Fruit fly (Drosophila melanogaster) whole organism, wandering third instar larva: ENCODE data around the gene niki.

Source experiments
- Abd-B ChIP-seq: fragments of >200 bp; optimal IDR thresholded peaks from 2 replicates; lab custom pipeline; 2017; ENCODE audit warnings: missing biosample characterization, missing genetic modification characterization
- CrebA ChIP-seq: fragments of 200-800 bp; sonication (Bioruptor generic); optimal IDR thresholded peaks from 2 replicates; lab custom pipeline; 2016; ENCODE audit warnings: missing biosample characterization, mild to moderate bottlenecking, missing genetic modification characterization, borderline replicate concordance
- Dfd ChIP-seq: fragments of >200 bp; optimal IDR thresholded peaks from 2 replicates; lab custom pipeline; 2017; ENCODE audit warnings: missing biosample characterization, missing genetic modification characterization
- Hr83 ChIP-seq: fragments of 200-300 bp; sonication (Bioruptor generic); optimal IDR thresholded peaks from 2 replicates; lab custom pipeline; 2016; ENCODE audit warnings: missing biosample characterization, mild to moderate bottlenecking, missing genetic modification characterization, moderate library complexity; ENCODE audit not compliant: poor library complexity, severe bottlenecking
- Rel ChIP-seq, 2 experiments: fragments of 200-800 bp; sonication (Bioruptor generic) in 1 of 2; optimal IDR thresholded peaks; 2 replicates in 1 of 2; 3 replicates in 1 of 2; lab custom pipeline; 2016 to 2019; ENCODE audit warnings: mild to moderate bottlenecking in 2 of 2, missing biosample characterization in 2 of 2, missing genetic modification characterization in 2 of 2, moderate library complexity in 1 of 2
- br ChIP-seq: fragments of 200-800 bp; sonication (Bioruptor generic); optimal IDR thresholded peaks from 2 replicates; lab custom pipeline; 2016; ENCODE audit warnings: missing biosample characterization, missing genetic modification characterization
- brk ChIP-seq: fragments of 200-800 bp; sonication (Bioruptor generic); optimal IDR thresholded peaks from 2 replicates; lab custom pipeline; 2016; ENCODE audit warnings: missing biosample characterization, mild to moderate bottlenecking, missing genetic modification characterization
- dl ChIP-seq, 2 experiments: fragments of 175-275, 200-275 bp in 1 of 2; fragments of 200-275 bp in 1 of 2; sonication (Bioruptor generic); optimal IDR thresholded peaks; lab custom pipeline; 2018; ENCODE audit warnings: mild to moderate bottlenecking in 2 of 2, missing biosample characterization in 2 of 2, missing genetic modification characterization in 2 of 2, moderate library complexity in 2 of 2; ENCODE audit not compliant: partially characterized antibody in 2 of 2, insufficient read depth in 1 of 2
- fru ChIP-seq: fragments of 200-800 bp; sonication (Bioruptor generic); optimal IDR thresholded peaks from 3 replicates; lab custom pipeline; 2016; ENCODE audit warnings: missing biosample characterization, mild to moderate bottlenecking, missing genetic modification characterization
- h ChIP-seq: fragments of 200-800 bp; sonication (Bioruptor generic); optimal IDR thresholded peaks from 3 replicates; lab custom pipeline; 2016; ENCODE audit warnings: missing biosample characterization, mild to moderate bottlenecking, missing genetic modification characterization
- lola ChIP-seq: fragments of >200 bp; optimal IDR thresholded peaks from 2 replicates; lab custom pipeline; 2017; ENCODE audit warnings: missing biosample characterization, missing genetic modification characterization
- pan ChIP-seq: fragments of >200 bp; optimal IDR thresholded peaks from 2 replicates; lab custom pipeline; 2017
- psq ChIP-seq: fragments of 200-800 bp; sonication (Bioruptor generic); optimal IDR thresholded peaks from 3 replicates; lab custom pipeline; 2017; ENCODE audit warnings: missing biosample characterization, mild to moderate bottlenecking, missing genetic modification characterization, moderate library complexity

DNA sequence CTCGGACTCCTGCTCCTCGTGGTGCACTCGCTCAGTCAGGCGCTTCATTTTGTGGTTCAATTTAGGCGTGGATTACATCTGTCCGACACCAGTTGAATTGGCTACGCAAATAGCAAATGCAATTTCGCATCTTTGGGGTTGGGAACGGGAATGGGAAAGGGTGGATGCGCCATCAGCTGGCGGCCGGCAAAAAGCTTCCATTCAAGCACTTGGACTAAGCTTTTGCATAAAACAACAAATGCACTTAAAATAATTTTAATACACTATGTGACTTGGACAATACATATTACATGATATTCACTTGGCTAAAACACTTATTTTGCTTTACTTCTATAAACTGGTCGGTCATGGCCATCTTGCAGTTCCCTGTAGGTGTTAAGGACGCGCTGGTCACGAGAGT is 30.7 kb upstream of the niki start, which contains the start of gene HDAC11:
- TF ChIP-seq Rel (GFP tag; optimal IDR thresholded peaks at IDR 0.05; lab: Kevin White, UChicago) (no peak), Rel (tag; optimal IDR thresholded peaks at IDR 0.05; lab: Kevin White, UChicago) (no peak), pan (lab: Kevin White, UChicago) (no peak), fru (no peak), br (GFP tag; lab: Kevin White, UChicago) (no peak), CrebA (GFP tag; lab: Kevin White, UChicago) (no peak), psq (GFP tag; lab: Kevin White, UChicago) (no peak), Dfd (no peak), lola (GFP tag; lab: Kevin White, UChicago) (no peak), Hr83 (GFP tag; lab: Kevin White, UChicago) (no peak), brk (GFP tag; lab: Kevin White, UChicago) (no peak), h (GFP tag; lab: Kevin White, UChicago) (no peak), Abd-B (GFP tag; lab: Kevin White, UChicago) (no peak), dl (GFP tag; optimal IDR thresholded peaks at IDR 0.05; lab: Kevin White, UChicago; ENCODE audit: insufficient read depth in 1 of 2, partially characterized antibody in 2 of 2) (no peak)
